Worm (Caenorhabditis elegans) whole organism, mixed stage, embryonic: ENCODE results near the gene F13B12.2.

Source experiments
- lin-13 ChIP-seq: fragments of 150-350 bp; optimal IDR thresholded peaks from 2 replicates; lab custom pipeline; 2014; ENCODE audit warnings: missing biosample characterization, missing genetic modification characterization
- pha-4 ChIP-seq: fragments of 150-350 bp; optimal IDR thresholded peaks from 2 replicates; lab custom pipeline; 2018; ENCODE audit warnings: missing biosample characterization, missing genetic modification reagents, missing genetic modification characterization
- unc-62 ChIP-seq: fragments of 150-350 bp; optimal IDR thresholded peaks from 2 replicates; lab custom pipeline; 2014; ENCODE audit warnings: missing biosample characterization, missing genetic modification reagents, missing genetic modification characterization

DNA sequence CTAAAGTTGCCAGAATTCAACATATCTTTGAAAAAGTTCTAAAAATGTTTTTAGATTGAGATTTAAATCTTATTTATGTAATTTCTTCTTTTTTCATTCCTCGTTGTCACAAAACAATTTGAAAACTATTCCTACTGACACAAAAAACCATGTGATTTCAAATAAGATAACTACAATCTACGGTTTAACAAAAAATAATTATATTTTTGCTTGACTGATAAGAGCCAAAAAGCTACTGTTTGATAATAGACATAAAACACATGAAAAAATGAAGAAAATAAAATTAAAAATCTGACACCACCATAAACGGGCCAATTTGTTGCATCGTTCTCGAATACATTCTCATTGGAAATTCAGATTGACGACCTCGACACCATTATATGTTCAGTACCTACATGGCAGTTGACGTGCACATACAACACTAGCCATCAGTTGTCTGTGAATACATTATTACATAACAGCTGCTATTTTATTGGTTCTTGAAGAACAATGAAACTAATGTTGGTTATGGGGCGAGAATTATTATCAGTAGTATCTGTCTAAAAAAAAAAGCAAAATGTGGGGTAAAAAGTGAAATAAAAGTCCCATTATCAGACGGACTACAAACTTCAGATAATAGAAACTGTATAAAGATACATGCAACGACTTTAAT lies 35.2 kb upstream of the F13B12.2 start, which contains the start of gene ugt-43:
- TF ChIP-seq lin-13 (tag; lab: Kevin White, UChicago), result no peak
- TF ChIP-seq pha-4, result no peak
- no peak for TF ChIP-seq unc-62 (GFP tag; lab: Kevin White, UChicago)
